Fruit fly (Drosophila melanogaster) whole organism: Measurements from ENCODE around the gene CG14662.

Experiments used
- CG8478 ChIP-seq: fragments of >200 bp; optimal IDR thresholded peaks from 2 replicates; lab custom pipeline; 2018; ENCODE audit warnings: inconsistent platforms
- Dll ChIP-seq: fragments of >200 bp; optimal IDR thresholded peaks from 2 replicates; lab custom pipeline; 2017
- EcR ChIP-seq, 2 experiments: fragments of >200 bp; optimal IDR thresholded peaks; 2 replicates each; lab custom pipeline; 2017; ENCODE audit warnings: missing biosample characterization in 2 of 2, missing genetic modification characterization in 2 of 2, missing genetic modification reagents in 2 of 2
- pan ChIP-seq: fragments of >200 bp; optimal IDR thresholded peaks from 2 replicates; lab custom pipeline; 2017
- psq ChIP-seq: fragments of >200 bp; optimal IDR thresholded peaks from 2 replicates; lab custom pipeline; 2017
- usp ChIP-seq: fragments of >200 bp; optimal IDR thresholded peaks from 2 replicates; lab custom pipeline; 2017; ENCODE audit warnings: missing biosample characterization, missing genetic modification characterization, mixed read lengths

- no peak for TF ChIP-seq psq (lab: Kevin White, UChicago)
- TF ChIP-seq EcR (GFP tag; optimal IDR thresholded peaks at IDR 0.05; lab: Kevin White, UChicago): no peak
- TF ChIP-seq pan (lab: Kevin White, UChicago): no peak
- no peak for TF ChIP-seq usp
- TF ChIP-seq CG8478 (lab: Kevin White, UChicago): no peak
- no peak for TF ChIP-seq Dll (lab: Kevin White, UChicago)
These were observed 16.6 kb upstream of the CG14662 start for dm6 chr3R:5000663-5001062.
